Worm (Caenorhabditis elegans) whole organism, L4 larva: Measurements from ENCODE around the gene best-6.

Experiments
- R02D3.7 ChIP-seq: fragments of 150-350 bp; sonication (generic microtip); optimal IDR thresholded peaks from 3 replicates; lab custom pipeline; 2014; ENCODE audit warnings: missing biosample characterization, missing genetic modification characterization
- ceh-82 ChIP-seq: sonication (generic microtip); optimal IDR thresholded peaks from 2 replicates; lab custom pipeline; 2017; ENCODE audit warnings: missing biosample characterization, missing genetic modification characterization
- hif-1 ChIP-seq, 2 experiments: sonication (generic microtip); optimal IDR thresholded peaks; 2 replicates each; lab custom pipeline; 2016 to 2017; ENCODE audit warnings: missing compliant biosample characterization in 2 of 2, missing genetic modification characterization in 2 of 2, missing genetic modification reagents in 2 of 2, missing genotype in 2 of 2, mild to moderate bottlenecking in 1 of 2
- nhr-28 ChIP-seq: fragments of 150-350 bp; optimal IDR thresholded peaks from 2 replicates; lab custom pipeline; 2014; ENCODE audit warnings: missing biosample characterization, missing genetic modification characterization

ce11 chrIV:5005154-5005553, 23.7 kb downstream of the best-6 start:
- TF ChIP-seq R02D3.7 (tag; lab: Kevin White, UChicago): no peak
- TF ChIP-seq ceh-82: no peak
- TF ChIP-seq hif-1 (tag; optimal IDR thresholded peaks at IDR 0.05; lab: Kevin White, UChicago): no peak
- TF ChIP-seq nhr-28 (tag; lab: Kevin White, UChicago): no peak
